Worm (Caenorhabditis elegans): ENCODE data around the gene F28C10.3.

F28C10.3 gene

ce11 chrX:498640-499039 lies 37.0 kb downstream of the F28C10.3 start:
- TF ChIP-seq let-607 (tag; optimal IDR thresholded peaks at IDR 0.05) (no peak), tbp1 (GFP tag; optimal IDR thresholded peaks at IDR 0.05) (no peak), B0019.2 (GFP tag; conservative IDR thresholded peaks at IDR 0.05) (no peak), F57A8.1 (GFP tag; optimal IDR thresholded peaks at IDR 0.05) (no peak), ztf-25 (GFP tag; IDR thresholded peaks at IDR 0.05) (no peak), ceh-79 (tag; optimal IDR thresholded peaks at IDR 0.05) (no peak), hrde-1 (tag; optimal IDR thresholded peaks at IDR 0.05; ENCODE audit: borderline replicate concordance) (no peak), lin-26 (GFP tag; IDR thresholded peaks at IDR 0.05) (no peak; the same call in 1 of the 2 replicates), ceh-40 (GFP tag; IDR thresholded peaks at IDR 0.05) (no peak), snpc-4 (GFP tag; optimal IDR thresholded peaks at IDR 0.05) (no peak), snpc-4 (tag; optimal IDR thresholded peaks at IDR 0.05) (no peak), unc-130 (GFP tag; optimal IDR thresholded peaks at IDR 0.05) (no peak), dpff-1 (tag; optimal IDR thresholded peaks at IDR 0.05) (no peak)

- TF ChIP-seq snpc-4 (GFP tag; optimal IDR thresholded peaks at IDR 0.05) (no peak), snpc-4 (tag; optimal IDR thresholded peaks at IDR 0.05) (peak in 2 of 4 experiments; percentile 61 to 78), hmg-1.2 (GFP tag; IDR thresholded peaks at IDR 0.05) (peak; percentile 22; the same call in 1 of the 2 replicates), nfyb-1 (GFP tag; IDR thresholded peaks at IDR 0.05) (no peak)
These were observed 38.8 kb downstream of the F28C10.3 start for ce11 chrX:496795-497194.

- TF ChIP-seq snpc-1.1 (tag; optimal IDR thresholded peaks at IDR 0.05; ENCODE audit: insufficient read depth) = no peak
- TF ChIP-seq ceh-27 (GFP tag; optimal IDR thresholded peaks at IDR 0.05) = no peak
- no peak for TF ChIP-seq dox-1 (GFP tag; IDR thresholded peaks at IDR 0.05)
- no peak for TF ChIP-seq egl-44 (GFP tag; IDR thresholded peaks at IDR 0.05)
- no peak for TF ChIP-seq sdz-38 (tag; optimal IDR thresholded peaks at IDR 0.05)
- TF ChIP-seq hmg-20 (GFP tag; IDR thresholded peaks at IDR 0.05) = no peak
- TF ChIP-seq T26A5.8 (tag; optimal IDR thresholded peaks at IDR 0.05) = no peak
- no peak for TF ChIP-seq unc-130 (GFP tag; optimal IDR thresholded peaks at IDR 0.05)
- no peak for TF ChIP-seq hmg-1.2 (GFP tag; IDR thresholded peaks at IDR 0.05)
- no peak for TF ChIP-seq ama-1 (optimal IDR thresholded peaks at IDR 0.05)
- no peak for TF ChIP-seq ama-1 (GFP tag; optimal IDR thresholded peaks at IDR 0.05)
- no peak for TF ChIP-seq Y56A3A.18 (GFP tag; IDR thresholded peaks at IDR 0.05)
- no peak for TF ChIP-seq F10E7.11 (tag; optimal IDR thresholded peaks at IDR 0.05)
- no peak for TF ChIP-seq egrh-3 (GFP tag; IDR thresholded peaks at IDR 0.05)
- no peak for TF ChIP-seq fkh-3 (tag; optimal IDR thresholded peaks at IDR 0.05)
- TF ChIP-seq cebp-2 (GFP tag; IDR thresholded peaks at IDR 0.05) = no peak
- TF ChIP-seq nhr-179 (tag; optimal IDR thresholded peaks at IDR 0.05) = no peak
- TF ChIP-seq ztf-6 (GFP tag; IDR thresholded peaks at IDR 0.05) = no peak
These were observed 42.7 kb downstream of the F28C10.3 start, which contains the start of gene B0310.1 for ce11 chrX:492919-493318. B0310.1 (plus strand) TSS chrX:493228.

- TF ChIP-seq mes-4 (tag; optimal IDR thresholded peaks at IDR 0.05) (peak; percentile 79), madf-10 (tag; optimal IDR thresholded peaks at IDR 0.05) (peak; percentile 88), zfh-2 (GFP tag; conservative IDR thresholded peaks at IDR 0.05) (no peak; the same call in 1 of the 2 replicates), C06A6.2 (GFP tag; conservative IDR thresholded peaks at IDR 0.05) (peak; percentile 71), ztf-26 (tag; optimal IDR thresholded peaks at IDR 0.05) (peak; percentile 82), K11D2.4 (GFP tag; IDR thresholded peaks at IDR 0.05) (peak; percentile 66), cebp-2 (GFP tag; IDR thresholded peaks at IDR 0.05) (0 out of 2 replicates have a peak, but pooled peaks have one; percentile 54), F57C9.4 (tag; optimal IDR thresholded peaks at IDR 0.05) (peak; percentile 58), sdz-38 (tag; optimal IDR thresholded peaks at IDR 0.05) (peak; percentile 22), ceh-91 (GFP tag; IDR thresholded peaks at IDR 0.05) (peak; percentile 54), lsy-27 (tag; optimal IDR thresholded peaks at IDR 0.05; ENCODE audit: borderline replicate concordance, insufficient read depth) (no peak), snpc-4 (GFP tag; optimal IDR thresholded peaks at IDR 0.05) (peak; percentile 79), snpc-4 (tag; optimal IDR thresholded peaks at IDR 0.05) (peak; percentile 41 to 79 (median 75)), atf-7 (tag; optimal IDR thresholded peaks at IDR 0.05) (peak; percentile 69), Y95B8A.8 (GFP tag; IDR thresholded peaks at IDR 0.05) (no peak), hlh-26 (GFP tag; conservative IDR thresholded peaks at IDR 0.05) (no peak), madf-8 (GFP tag; conservative IDR thresholded peaks at IDR 0.05) (0 out of 2 replicates have a peak, but pooled peaks have one; percentile 9), F52B5.7 (tag; optimal IDR thresholded peaks at IDR 0.05) (peak; percentile 86)
These were observed 46.0 kb downstream of the F28C10.3 start, which contains the start of gene egl-17 for ce11 chrX:489635-490105. egl-17 (plus strand) TSS chrX:489685.

All from whole organism, young adult.